Worm (Caenorhabditis elegans) whole organism, L3 larva: ENCODE data around the gene tir-1.

Experiments
- ZK546.5 ChIP-seq: sonication (generic microtip); optimal IDR thresholded peaks from 2 replicates; lab custom pipeline; 2017; ENCODE audit warnings: missing biosample characterization, missing genetic modification characterization
- ceh-16 ChIP-seq: sonication (generic microtip); optimal IDR thresholded peaks from 2 replicates; lab custom pipeline; 2017; ENCODE audit warnings: missing biosample characterization, missing genetic modification characterization
- ceh-28 ChIP-seq: fragments of 150-350 bp; optimal IDR thresholded peaks from 2 replicates; lab custom pipeline; 2014; ENCODE audit warnings: missing biosample characterization, missing genetic modification reagents, missing genetic modification characterization
- ceh-9 ChIP-seq: sonication (generic microtip); optimal IDR thresholded peaks from 2 replicates; lab custom pipeline; 2018; ENCODE audit warnings: missing biosample characterization, missing genetic modification characterization
- daf-12 ChIP-seq: fragments of 150-350 bp; optimal IDR thresholded peaks from 2 replicates; lab custom pipeline; 2014; ENCODE audit warnings: missing biosample characterization, missing genetic modification reagents, missing genetic modification characterization
- egl-27 ChIP-seq: sonication (generic microtip); optimal IDR thresholded peaks from 4 replicates; lab custom pipeline; 2017; ENCODE audit warnings: missing biosample characterization, missing genetic modification reagents, missing genetic modification characterization
- egl-5 ChIP-seq: fragments of 150-350 bp; optimal IDR thresholded peaks from 2 replicates; lab custom pipeline; 2017; ENCODE audit warnings: missing biosample characterization, missing genetic modification reagents, missing genetic modification characterization, inconsistent platforms
- elt-2 ChIP-seq: sonication (generic microtip); optimal IDR thresholded peaks from 2 replicates; lab custom pipeline; 2016; ENCODE audit warnings: missing genetic modification reagents, mild to moderate bottlenecking, missing genetic modification characterization, missing compliant biosample characterization
- elt-3 ChIP-seq, 3 experiments: fragments of 150-350 bp in 1 of 3; sonication (generic microtip) in 2 of 3; optimal IDR thresholded peaks; 2 replicates in 2 of 3; 4 replicates in 1 of 3; lab custom pipeline; 2014 to 2017; ENCODE audit warnings: missing biosample characterization in 3 of 3, missing genetic modification characterization in 3 of 3
- eor-1 ChIP-seq, 2 experiments: fragments of 150-350 bp; optimal IDR thresholded peaks; 2 replicates each; lab custom pipeline; 2014 to 2018; ENCODE audit warnings: missing biosample characterization in 2 of 2, missing genetic modification characterization in 2 of 2
- jun-1 ChIP-seq: fragments of 150-350 bp; optimal IDR thresholded peaks from 2 replicates; lab custom pipeline; 2014; ENCODE audit warnings: missing biosample characterization, missing genetic modification reagents, missing genetic modification characterization
- lin-39 ChIP-seq: fragments of 150-350 bp; optimal IDR thresholded peaks from 2 replicates; lab custom pipeline; 2018; ENCODE audit warnings: missing biosample characterization, missing genetic modification reagents, missing genetic modification characterization
- mml-1 ChIP-seq: fragments of 150-350 bp; sonication (generic microtip); optimal IDR thresholded peaks from 3 replicates; lab custom pipeline; 2014; ENCODE audit warnings: missing biosample characterization, missing genetic modification characterization
- nfya-1 ChIP-seq: sonication (generic microtip); optimal IDR thresholded peaks from 2 replicates; lab custom pipeline; 2017; ENCODE audit warnings: missing genetic modification characterization, mild to moderate bottlenecking, missing compliant biosample characterization, antibody characterized with exemption, moderate library complexity; ENCODE audit not compliant: insufficient read depth
- nhr-12 ChIP-seq: fragments of 150-350 bp; optimal IDR thresholded peaks from 2 replicates; lab custom pipeline; 2014; ENCODE audit warnings: missing biosample characterization, missing genetic modification characterization
- nhr-23 ChIP-seq: fragments of 150-350 bp; optimal IDR thresholded peaks from 2 replicates; lab custom pipeline; 2014; ENCODE audit warnings: missing biosample characterization, missing genetic modification reagents, missing genetic modification characterization
- nhr-25 ChIP-seq: sonication (generic microtip); optimal IDR thresholded peaks from 2 replicates; lab custom pipeline; 2017; ENCODE audit warnings: missing biosample characterization, missing genetic modification characterization
- nhr-28 ChIP-seq: fragments of 150-350 bp; optimal IDR thresholded peaks from 2 replicates; lab custom pipeline; 2014; ENCODE audit warnings: missing biosample characterization, missing genetic modification characterization
- nhr-43 ChIP-seq: sonication (generic microtip); optimal IDR thresholded peaks from 2 replicates; lab custom pipeline; 2016; ENCODE audit warnings: mild to moderate bottlenecking, missing genetic modification characterization, missing compliant biosample characterization; ENCODE audit not compliant: poor library complexity, severe bottlenecking
- nhr-67 ChIP-seq: fragments of 150-350 bp; optimal IDR thresholded peaks from 2 replicates; lab custom pipeline; 2014; ENCODE audit warnings: missing biosample characterization, missing genetic modification characterization
- nhr-77 ChIP-seq: fragments of 150-350 bp; optimal IDR thresholded peaks from 2 replicates; lab custom pipeline; 2014; ENCODE audit warnings: missing biosample characterization, missing genetic modification characterization
- pha-4 ChIP-seq: fragments of 150-350 bp; optimal IDR thresholded peaks from 2 replicates; lab custom pipeline; 2014; ENCODE audit warnings: missing biosample characterization, missing genetic modification reagents, missing genetic modification characterization
- pqm-1 ChIP-seq: fragments of 150-350 bp; optimal IDR thresholded peaks from 2 replicates; lab custom pipeline; 2017; ENCODE audit warnings: missing biosample characterization, missing genetic modification characterization, inconsistent platforms
- snpc-4 ChIP-seq: fragments of 150-350 bp; optimal IDR thresholded peaks from 2 replicates; lab custom pipeline; 2014; ENCODE audit warnings: missing biosample characterization, missing genetic modification characterization
- tbx-2 ChIP-seq: sonication (generic microtip); optimal IDR thresholded peaks from 2 replicates; lab custom pipeline; 2016; ENCODE audit warnings: mild to moderate bottlenecking, missing genetic modification characterization, missing compliant biosample characterization
- unc-39 ChIP-seq: sonication (generic microtip); optimal IDR thresholded peaks from 4 replicates; lab custom pipeline; 2017; ENCODE audit warnings: missing biosample characterization, missing genetic modification characterization
- ztf-11 ChIP-seq: fragments of 150-350 bp; optimal IDR thresholded peaks from 2 replicates; lab custom pipeline; 2014; ENCODE audit warnings: missing biosample characterization, missing genetic modification characterization
- ztf-4 ChIP-seq: fragments of 150-350 bp; optimal IDR thresholded peaks from 2 replicates; lab custom pipeline; 2014; ENCODE audit warnings: missing biosample characterization, missing genetic modification characterization

Gene tir-1

ce11 chrIII:3878986-3879756, 22.3 kb downstream of the tir-1 start:
- no peak for TF ChIP-seq unc-39
- TF ChIP-seq pha-4 (tag; lab: Kevin White, UChicago): peak; percentile 26

ce11 chrIII:3876197-3876897, 25.1 kb downstream of the tir-1 start:
- no peak for TF ChIP-seq mml-1
- TF ChIP-seq pqm-1 (tag; lab: Kevin White, UChicago): peak; percentile 60
- peak; percentile 47 for TF ChIP-seq nhr-25 (tag; lab: Kevin White, UChicago)
- TF ChIP-seq elt-2: peak; percentile 61

ce11 chrIII:3875608-3876007, 25.8 kb downstream of the tir-1 start:
- no peak for TF ChIP-seq mml-1
- no peak for TF ChIP-seq ceh-9 (tag; lab: Kevin White, UChicago)
- TF ChIP-seq nhr-43 (tag; lab: Kevin White, UChicago): peak; percentile 53
- TF ChIP-seq egl-5 (tag; lab: Kevin White, UChicago): peak; percentile 56
- peak; percentile 55 for TF ChIP-seq pha-4 (tag; lab: Kevin White, UChicago)
- TF ChIP-seq elt-2: peak; percentile 58
- no peak for TF ChIP-seq daf-12 (tag; lab: Kevin White, UChicago)
- TF ChIP-seq ceh-28 (tag; lab: Kevin White, UChicago): no peak
- TF ChIP-seq jun-1 (tag; lab: Kevin White, UChicago): no peak
- peak; percentile 43 for TF ChIP-seq nhr-23 (tag; lab: Kevin White, UChicago)
- no peak for TF ChIP-seq nhr-77 (tag; lab: Kevin White, UChicago)
- TF ChIP-seq snpc-4 (tag; lab: Kevin White, UChicago): no peak
- TF ChIP-seq nhr-12 (tag; lab: Kevin White, UChicago): no peak
- TF ChIP-seq unc-39: no peak
- TF ChIP-seq ZK546.5: no peak
- TF ChIP-seq egl-27 (tag; lab: Kevin White, UChicago): no peak
- no peak for TF ChIP-seq eor-1 (tag; optimal IDR thresholded peaks at IDR 0.05; lab: Kevin White, UChicago)
- TF ChIP-seq nhr-25 (tag; lab: Kevin White, UChicago): peak; percentile 69

ce11 chrIII:3874895-3875294, 26.5 kb downstream of the tir-1 start:
- peak; percentile 34 for TF ChIP-seq pha-4 (tag; lab: Kevin White, UChicago)
- TF ChIP-seq ZK546.5: no peak
- TF ChIP-seq egl-27 (tag; lab: Kevin White, UChicago): no peak
- peak; percentile 45 for TF ChIP-seq elt-2
- TF ChIP-seq, all 47 proteins: peak for 2

- TF ChIP-seq nhr-25 (tag; lab: Kevin White, UChicago) (peak; percentile 69), nfya-1 (no peak)
- TF ChIP-seq, all 47 proteins: peak for 1
Observed at ce11 chrIII:3874492-3874891, 26.9 kb downstream of the tir-1 start.

ce11 chrIII:3873424-3873823, 28.0 kb downstream of the tir-1 start:
- TF ChIP-seq unc-39: no peak
- TF ChIP-seq pha-4 (tag; lab: Kevin White, UChicago): peak; percentile 83
- no peak for TF ChIP-seq tbx-2
- TF ChIP-seq elt-3 (tag; optimal IDR thresholded peaks at IDR 0.05; lab: Kevin White, UChicago): no peak
- TF ChIP-seq mml-1: no peak
- no peak for TF ChIP-seq snpc-4 (tag; lab: Kevin White, UChicago)
- no peak for TF ChIP-seq nhr-28 (tag; lab: Kevin White, UChicago)
- no peak for TF ChIP-seq ztf-4 (tag; lab: Kevin White, UChicago)
- peak; percentile 52 for TF ChIP-seq elt-2
- TF ChIP-seq nhr-25 (tag; lab: Kevin White, UChicago): peak; percentile 39
- peak; percentile 25 for TF ChIP-seq pqm-1 (tag; lab: Kevin White, UChicago)
- TF ChIP-seq lin-39 (tag; lab: Kevin White, UChicago): no peak
- TF ChIP-seq ceh-28 (tag; lab: Kevin White, UChicago): no peak
- TF ChIP-seq, all 47 proteins: peak for 4

- no peak for TF ChIP-seq egl-27 (tag; lab: Kevin White, UChicago)
- TF ChIP-seq eor-1 (tag; optimal IDR thresholded peaks at IDR 0.05; lab: Kevin White, UChicago): no peak
- no peak for TF ChIP-seq ceh-16
- TF ChIP-seq unc-39: no peak
- TF ChIP-seq ztf-11: no peak
- TF ChIP-seq nhr-67 (tag; lab: Kevin White, UChicago): no peak
- no peak for TF ChIP-seq mml-1
Observed at ce11 chrIII:3872978-3873377, 28.5 kb downstream of the tir-1 start.
